Worm (Caenorhabditis elegans): Measurements from ENCODE around the gene R07B7.9.
A peak's percentile ranks its signal among the peaks of the same experiment; 100 is the strongest.

Gene R07B7.9

DNA sequence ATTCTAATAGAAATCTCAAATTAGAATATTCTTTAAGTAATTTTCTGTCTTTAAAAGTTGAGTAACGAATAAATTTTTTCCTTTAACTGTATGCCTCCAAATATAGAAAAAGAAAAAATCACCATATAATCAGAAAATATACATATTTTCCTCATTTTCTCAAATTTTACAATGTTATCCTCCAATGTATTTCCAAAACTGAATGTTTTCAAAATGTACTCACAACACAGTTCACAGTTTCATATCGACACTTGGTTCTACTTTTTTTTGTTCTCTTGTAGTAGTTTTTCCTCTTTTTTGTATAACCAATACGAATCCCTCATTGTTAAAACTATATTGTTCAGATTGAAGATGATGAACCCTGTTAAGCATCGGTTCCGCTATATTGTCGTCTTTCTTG, 26.6 kb downstream of the R07B7.9 start, which contains the start of gene F10C2.7:
F10C2.7 (plus strand) TSS at position 301 of the 400 bp plus-strand sequence.
- TF ChIP-seq cog-1 (tag; optimal IDR thresholded peaks at IDR 0.05) = no peak
- TF ChIP-seq med-1 (GFP tag; optimal IDR thresholded peaks at IDR 0.05; ENCODE audit: insufficient read depth) = no peak
- no peak for TF ChIP-seq ztf-23 (GFP tag; IDR thresholded peaks at IDR 0.05)
- no peak for TF ChIP-seq ref-1 (GFP tag; conservative IDR thresholded peaks at IDR 0.05)
- TF ChIP-seq ztf-29 (GFP tag; IDR thresholded peaks at IDR 0.05) = no peak

ce11 chrV:12048445-12048844, 31.7 kb downstream of the R07B7.9 start, which contains the start of gene dars-2:
TSS of gene dars-2 (plus strand) at chrV:12048745.
- TF ChIP-seq flt-1 (GFP tag; IDR thresholded peaks at IDR 0.05) (no peak), ref-1 (GFP tag; conservative IDR thresholded peaks at IDR 0.05) (no peak), cog-1 (tag; optimal IDR thresholded peaks at IDR 0.05) (no peak), klf-2 (GFP tag; conservative IDR thresholded peaks at IDR 0.05) (no peak), tab-1 (GFP tag; IDR thresholded peaks at IDR 0.05) (no peak), med-1 (GFP tag; optimal IDR thresholded peaks at IDR 0.05; ENCODE audit: insufficient read depth) (no peak), T22C8.4 (GFP tag; IDR thresholded peaks at IDR 0.05) (no peak), ztf-23 (GFP tag; IDR thresholded peaks at IDR 0.05) (no peak), ztf-29 (GFP tag; IDR thresholded peaks at IDR 0.05) (no peak)

DNA sequence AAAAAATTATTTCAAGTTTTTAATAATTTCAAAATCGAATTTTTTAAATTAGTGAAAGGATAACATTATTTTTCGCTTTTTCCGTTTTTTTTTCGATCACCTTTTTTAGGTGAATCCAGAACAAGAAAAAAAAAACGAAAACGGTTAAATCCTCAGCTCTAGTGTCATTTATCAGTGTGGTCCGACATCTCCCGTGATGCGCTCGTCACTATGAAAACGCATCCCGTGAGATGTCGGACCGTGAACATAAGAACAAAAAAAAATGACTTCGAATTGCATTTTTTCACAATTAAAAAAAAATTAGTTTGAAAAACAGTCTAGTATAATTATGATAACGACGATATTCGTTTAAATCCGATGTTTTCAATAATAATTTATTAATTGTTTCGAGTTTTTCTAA, 32.4 kb downstream of the R07B7.9 start:
- TF ChIP-seq tab-1 (GFP tag; IDR thresholded peaks at IDR 0.05) (no peak), ztf-29 (GFP tag; IDR thresholded peaks at IDR 0.05) (no peak), ref-1 (GFP tag; conservative IDR thresholded peaks at IDR 0.05) (no peak), med-1 (GFP tag; optimal IDR thresholded peaks at IDR 0.05; ENCODE audit: insufficient read depth) (no peak), flt-1 (GFP tag; IDR thresholded peaks at IDR 0.05) (no peak), cog-1 (tag; optimal IDR thresholded peaks at IDR 0.05) (no peak), klf-2 (GFP tag; conservative IDR thresholded peaks at IDR 0.05) (no peak), ztf-23 (GFP tag; IDR thresholded peaks at IDR 0.05) (no peak), T22C8.4 (GFP tag; IDR thresholded peaks at IDR 0.05) (no peak)

DNA sequence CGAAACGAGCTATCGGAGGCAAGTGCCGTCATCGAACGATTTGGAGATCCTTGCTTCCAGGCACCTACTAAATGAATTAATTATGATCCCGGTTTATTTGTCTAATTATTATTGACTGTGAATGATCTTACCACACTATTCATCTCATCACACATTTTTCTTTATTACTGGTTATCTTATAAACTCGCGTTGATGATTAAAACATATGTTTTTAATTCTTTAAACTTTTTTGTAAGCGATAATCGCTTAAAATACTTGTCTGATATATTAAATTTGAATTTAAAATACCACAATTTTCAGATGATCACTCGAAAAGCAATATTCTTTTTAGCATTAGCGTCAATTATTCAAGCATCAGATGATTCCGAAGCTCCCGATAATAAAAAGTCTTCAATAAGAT, 35.0 kb downstream of the R07B7.9 start, which contains the start of gene F10C2.5:
F10C2.5 (plus strand) TSS at position 301 of the 400 bp plus-strand sequence.
- no peak for TF ChIP-seq ztf-23 (GFP tag; IDR thresholded peaks at IDR 0.05)
- no peak for TF ChIP-seq klf-2 (GFP tag; conservative IDR thresholded peaks at IDR 0.05)
- TF ChIP-seq ref-1 (GFP tag; conservative IDR thresholded peaks at IDR 0.05) = no peak
- no peak for TF ChIP-seq ztf-29 (GFP tag; IDR thresholded peaks at IDR 0.05)
- no peak for TF ChIP-seq T22C8.4 (GFP tag; IDR thresholded peaks at IDR 0.05)
- TF ChIP-seq tab-1 (GFP tag; IDR thresholded peaks at IDR 0.05) = no peak
- TF ChIP-seq med-1 (GFP tag; optimal IDR thresholded peaks at IDR 0.05; ENCODE audit: insufficient read depth) = no peak
- TF ChIP-seq cog-1 (tag; optimal IDR thresholded peaks at IDR 0.05) = no peak
- no peak for TF ChIP-seq flt-1 (GFP tag; IDR thresholded peaks at IDR 0.05)

ce11 chrV:12040823-12041606, 39.2 kb downstream of the R07B7.9 start, which contains the start of the genes kup-1 and F10C2.4:
TSS of gene kup-1 (minus strand) at chrV:12040873.
TSS of gene F10C2.4 (plus strand) at chrV:12041556.
- TF ChIP-seq klf-2 (GFP tag; conservative IDR thresholded peaks at IDR 0.05) (no peak), ref-1 (GFP tag; conservative IDR thresholded peaks at IDR 0.05) (no peak), cog-1 (tag; optimal IDR thresholded peaks at IDR 0.05) (peak; percentile 53)

ce11 chrV:12039755-12040154, 40.4 kb downstream of the R07B7.9 start:
- no peak for TF ChIP-seq flt-1 (GFP tag; IDR thresholded peaks at IDR 0.05)
- no peak for TF ChIP-seq ref-1 (GFP tag; conservative IDR thresholded peaks at IDR 0.05)
- no peak for TF ChIP-seq med-1 (GFP tag; optimal IDR thresholded peaks at IDR 0.05; ENCODE audit: insufficient read depth)
- TF ChIP-seq T22C8.4 (GFP tag; IDR thresholded peaks at IDR 0.05) = no peak
- no peak for TF ChIP-seq tab-1 (GFP tag; IDR thresholded peaks at IDR 0.05)
- TF ChIP-seq cog-1 (tag; optimal IDR thresholded peaks at IDR 0.05) = no peak
- no peak for TF ChIP-seq klf-2 (GFP tag; conservative IDR thresholded peaks at IDR 0.05)
- TF ChIP-seq ztf-23 (GFP tag; IDR thresholded peaks at IDR 0.05) = no peak
- TF ChIP-seq ztf-29 (GFP tag; IDR thresholded peaks at IDR 0.05) = no peak

DNA sequence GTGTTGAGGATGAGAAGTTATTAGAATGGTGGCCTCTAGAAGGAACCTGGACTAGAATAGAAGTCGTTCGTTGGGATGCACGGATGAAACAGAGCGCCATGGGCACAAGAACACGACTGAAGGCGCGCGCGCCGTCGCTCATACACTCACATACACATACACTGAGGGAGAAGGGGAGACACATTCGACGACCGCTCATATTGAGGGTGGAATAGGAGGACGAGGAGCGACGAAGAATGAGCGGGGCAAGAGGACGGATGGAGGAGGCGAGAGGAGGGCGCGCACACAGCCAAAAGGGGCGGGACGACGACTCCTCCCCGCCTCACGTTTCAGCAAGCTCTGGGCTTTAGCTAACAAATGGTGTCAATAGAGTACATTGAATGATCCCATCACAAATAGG, 41.4 kb downstream of the R07B7.9 start:
- TF ChIP-seq ztf-23 (GFP tag; IDR thresholded peaks at IDR 0.05) (peak; percentile 67; the same call in 1 of the 2 replicates), flt-1 (GFP tag; IDR thresholded peaks at IDR 0.05) (0 out of 2 replicates have a peak, but pooled peaks have one; percentile 36), klf-2 (GFP tag; conservative IDR thresholded peaks at IDR 0.05) (no peak), tab-1 (GFP tag; IDR thresholded peaks at IDR 0.05) (no peak; the same call in 1 of the 2 replicates), cog-1 (tag; optimal IDR thresholded peaks at IDR 0.05) (no peak), T22C8.4 (GFP tag; IDR thresholded peaks at IDR 0.05) (no peak), med-1 (GFP tag; optimal IDR thresholded peaks at IDR 0.05; ENCODE audit: insufficient read depth) (no peak), ztf-29 (GFP tag; IDR thresholded peaks at IDR 0.05) (no peak), ref-1 (GFP tag; conservative IDR thresholded peaks at IDR 0.05) (0 out of 2 replicates have a peak, but pooled peaks have one; percentile 8)

DNA sequence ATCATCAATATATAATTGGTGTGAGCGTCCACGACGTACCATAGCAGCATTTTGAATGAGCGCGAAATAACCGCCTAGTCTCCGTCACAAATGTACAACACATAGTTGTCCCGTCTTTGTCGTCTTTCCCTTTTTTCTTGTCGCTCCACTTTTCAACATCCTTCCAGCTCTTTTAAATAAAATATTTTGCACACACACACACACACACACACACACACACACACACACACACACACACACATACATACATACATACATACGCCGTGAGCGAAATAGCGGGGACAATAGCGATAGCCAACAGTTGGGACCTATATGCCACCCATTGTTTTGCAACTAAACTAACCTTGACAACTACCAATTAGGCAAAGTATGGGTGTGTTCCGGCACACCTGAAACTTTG, 41.9 kb downstream of the R07B7.9 start:
- TF ChIP-seq ztf-29 (GFP tag; IDR thresholded peaks at IDR 0.05) (no peak), ref-1 (GFP tag; conservative IDR thresholded peaks at IDR 0.05) (no peak), cog-1 (tag; optimal IDR thresholded peaks at IDR 0.05) (no peak), T22C8.4 (GFP tag; IDR thresholded peaks at IDR 0.05) (no peak), med-1 (GFP tag; optimal IDR thresholded peaks at IDR 0.05; ENCODE audit: insufficient read depth) (no peak), tab-1 (GFP tag; IDR thresholded peaks at IDR 0.05) (no peak), flt-1 (GFP tag; IDR thresholded peaks at IDR 0.05) (no peak), klf-2 (GFP tag; conservative IDR thresholded peaks at IDR 0.05) (no peak), ztf-23 (GFP tag; IDR thresholded peaks at IDR 0.05) (no peak)

- TF ChIP-seq ztf-29 (GFP tag; IDR thresholded peaks at IDR 0.05) = no peak
- TF ChIP-seq tab-1 (GFP tag; IDR thresholded peaks at IDR 0.05) = no peak
- no peak for TF ChIP-seq ztf-23 (GFP tag; IDR thresholded peaks at IDR 0.05)
- no peak for TF ChIP-seq flt-1 (GFP tag; IDR thresholded peaks at IDR 0.05)
- no peak for TF ChIP-seq T22C8.4 (GFP tag; IDR thresholded peaks at IDR 0.05)
- no peak for TF ChIP-seq klf-2 (GFP tag; conservative IDR thresholded peaks at IDR 0.05)
- no peak for TF ChIP-seq med-1 (GFP tag; optimal IDR thresholded peaks at IDR 0.05; ENCODE audit: insufficient read depth)
- no peak for TF ChIP-seq cog-1 (tag; optimal IDR thresholded peaks at IDR 0.05)
- TF ChIP-seq ref-1 (GFP tag; conservative IDR thresholded peaks at IDR 0.05) = no peak
Measured at ce11 chrV:12037889-12038288, 42.3 kb downstream of the R07B7.9 start.
